Fruit fly (Drosophila melanogaster): ENCODE measurements around the gene Ada.

Gene Ada

dm6 chr3R:9027082-9027481 is 37.9 kb upstream of the Ada start:
- TF ChIP-seq sage (GFP tag; optimal IDR thresholded peaks at IDR 0.05) (no peak), CG32264 (GFP tag; optimal IDR thresholded peaks at IDR 0.05) (no peak), Rel (GFP tag; optimal IDR thresholded peaks at IDR 0.05) (no peak), Rel (tag; optimal IDR thresholded peaks at IDR 0.05) (no peak), CrebA (GFP tag; optimal IDR thresholded peaks at IDR 0.05; ENCODE audit: borderline replicate concordance) (no peak), Abd-B (GFP tag; optimal IDR thresholded peaks at IDR 0.05) (no peak)

dm6 chr3R:9028690-9029089 is 36.3 kb upstream of the Ada start:
- no peak for TF ChIP-seq jim (GFP tag; optimal IDR thresholded peaks at IDR 0.05)
- TF ChIP-seq h (GFP tag; optimal IDR thresholded peaks at IDR 0.05): no peak
- TF ChIP-seq ey (GFP tag; optimal IDR thresholded peaks at IDR 0.05): no peak
- TF ChIP-seq Dif (GFP tag; optimal IDR thresholded peaks at IDR 0.05; ENCODE audit: partially characterized antibody): no peak
- no peak for TF ChIP-seq Vsx2 (GFP tag; optimal IDR thresholded peaks at IDR 0.05; ENCODE audit: partially characterized antibody)
- no peak for TF ChIP-seq br (GFP tag; optimal IDR thresholded peaks at IDR 0.05)
- TF ChIP-seq brk (GFP tag; optimal IDR thresholded peaks at IDR 0.05): no peak

DNA sequence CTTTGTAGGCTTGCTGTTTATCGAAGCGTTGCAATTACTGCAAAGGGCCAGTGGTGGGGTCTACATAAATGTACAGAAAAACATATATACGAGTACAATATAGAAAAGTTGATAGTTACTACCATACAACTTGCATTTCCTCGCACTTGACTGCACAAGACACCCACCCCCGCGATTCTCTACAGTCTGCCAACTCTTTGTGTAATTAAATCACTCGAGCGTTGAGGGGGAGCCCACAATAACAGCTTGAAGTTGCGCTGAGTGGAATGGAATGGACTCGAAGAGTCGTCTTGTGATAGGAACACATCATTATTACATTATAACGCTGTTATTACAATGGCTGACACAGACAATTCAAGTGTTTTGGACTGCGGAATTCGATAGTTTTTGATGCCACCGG is 35.6 kb upstream of the Ada start:
- TF ChIP-seq Hr83 (GFP tag; optimal IDR thresholded peaks at IDR 0.05; ENCODE audit: poor library complexity, severe bottlenecking) (no peak), dl (GFP tag; optimal IDR thresholded peaks at IDR 0.05; ENCODE audit: insufficient read depth in 1 of 2, partially characterized antibody in 2 of 2) (no peak), fru (GFP tag; optimal IDR thresholded peaks at IDR 0.05) (no peak), Rel (GFP tag; optimal IDR thresholded peaks at IDR 0.05) (no peak), Rel (tag; optimal IDR thresholded peaks at IDR 0.05) (peak; percentile 13), foxo (GFP tag; optimal IDR thresholded peaks at IDR 0.05) (no peak)

DNA sequence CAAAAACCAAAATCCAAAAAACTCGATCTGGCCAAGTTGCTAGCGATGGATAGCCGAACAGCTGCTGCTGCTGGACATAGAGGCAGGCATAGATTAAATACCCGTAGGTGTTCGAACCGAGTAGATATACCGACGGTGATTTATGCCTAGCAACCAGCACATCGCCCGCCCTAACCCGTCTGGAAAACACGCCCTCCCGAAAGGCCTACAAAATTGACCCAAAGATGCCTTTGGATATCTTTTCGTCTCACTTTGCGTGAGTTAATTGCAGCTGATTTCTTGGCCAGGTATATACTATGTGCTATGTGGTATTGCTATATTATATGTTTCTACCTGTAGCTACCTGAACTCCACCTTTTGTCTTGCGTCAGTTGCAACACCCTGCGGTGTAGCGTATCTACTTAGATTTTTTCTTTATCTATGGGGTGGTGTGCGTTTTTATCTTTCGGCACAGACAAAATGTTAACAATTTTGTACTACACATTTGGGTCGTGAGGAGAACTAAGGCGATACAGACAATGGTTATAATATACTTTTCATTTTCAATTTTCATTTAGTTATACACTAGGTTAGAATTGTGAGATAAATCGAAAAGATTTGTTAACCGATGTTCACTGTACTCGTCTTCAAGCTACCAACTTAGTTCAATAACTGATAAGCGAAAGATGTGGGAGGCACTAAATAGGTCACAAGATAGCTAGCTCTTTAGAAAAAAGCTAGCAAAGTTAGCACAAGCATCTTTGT is 34.8 kb upstream of the Ada start:
- TF ChIP-seq N (GFP tag; optimal IDR thresholded peaks at IDR 0.05) (no peak), sv (GFP tag; optimal IDR thresholded peaks at IDR 0.05) (no peak), dmrt93B (GFP tag; optimal IDR thresholded peaks at IDR 0.05) (no peak)

DNA sequence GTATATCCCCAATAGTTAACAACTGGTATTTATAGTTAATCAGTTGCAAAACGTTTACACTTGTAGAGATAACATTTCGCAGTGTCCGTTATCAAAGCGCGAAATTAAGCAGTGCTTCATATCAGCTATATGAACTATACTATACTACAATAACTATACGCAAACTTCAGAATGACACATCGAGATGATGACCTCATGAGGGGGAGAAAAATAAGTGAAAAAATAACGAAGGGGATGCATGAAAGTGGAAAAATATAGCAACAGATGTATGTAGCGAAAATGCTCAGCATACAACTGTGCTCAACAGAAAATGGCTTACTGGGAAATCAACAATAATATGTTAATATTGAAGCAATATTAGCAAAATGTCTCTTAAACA is 34.2 kb upstream of the Ada start:
- no peak for TF ChIP-seq tai (GFP tag; optimal IDR thresholded peaks at IDR 0.05)
- TF ChIP-seq brk (GFP tag; optimal IDR thresholded peaks at IDR 0.05): no peak
- TF ChIP-seq br (GFP tag; optimal IDR thresholded peaks at IDR 0.05): no peak
- no peak for TF ChIP-seq Rel (GFP tag; optimal IDR thresholded peaks at IDR 0.05)
- TF ChIP-seq Rel (tag; optimal IDR thresholded peaks at IDR 0.05): no peak
- TF ChIP-seq foxo (GFP tag; optimal IDR thresholded peaks at IDR 0.05): no peak
- no peak for TF ChIP-seq dsf (GFP tag; optimal IDR thresholded peaks at IDR 0.05; ENCODE audit: borderline replicate concordance)
- TF ChIP-seq Dfd (GFP tag; optimal IDR thresholded peaks at IDR 0.05): no peak
- TF ChIP-seq jim (GFP tag; optimal IDR thresholded peaks at IDR 0.05): no peak
- TF ChIP-seq psq (GFP tag; optimal IDR thresholded peaks at IDR 0.05): no peak
- TF ChIP-seq pan (optimal IDR thresholded peaks at IDR 0.05): no peak
- no peak for TF ChIP-seq Hnf4 (GFP tag; optimal IDR thresholded peaks at IDR 0.05)
- TF ChIP-seq CG32264 (GFP tag; optimal IDR thresholded peaks at IDR 0.05): no peak
- no peak for TF ChIP-seq dl (GFP tag; optimal IDR thresholded peaks at IDR 0.05; ENCODE audit: insufficient read depth in 1 of 2, partially characterized antibody in 2 of 2)
- TF ChIP-seq Dif (GFP tag; optimal IDR thresholded peaks at IDR 0.05; ENCODE audit: partially characterized antibody): no peak
- no peak for TF ChIP-seq Sp1 (GFP tag; optimal IDR thresholded peaks at IDR 0.05)

- peak; percentile 98 for TF ChIP-seq rgr (GFP tag; optimal IDR thresholded peaks at IDR 0.05)
- TF ChIP-seq CG9705 (GFP tag; optimal IDR thresholded peaks at IDR 0.05): peak; percentile 72
- peak; percentile 96 for TF ChIP-seq psq (GFP tag; optimal IDR thresholded peaks at IDR 0.05)
- TF ChIP-seq dmrt93B (GFP tag; optimal IDR thresholded peaks at IDR 0.05): peak; percentile 93
- TF ChIP-seq ey (GFP tag; optimal IDR thresholded peaks at IDR 0.05): peak; percentile 98
- no peak for TF ChIP-seq Dfd (GFP tag; optimal IDR thresholded peaks at IDR 0.05)
- peak; percentile 98 for TF ChIP-seq fru (GFP tag; optimal IDR thresholded peaks at IDR 0.05)
- TF ChIP-seq h (GFP tag; optimal IDR thresholded peaks at IDR 0.05): peak; percentile 99
- peak; percentile 92 for TF ChIP-seq CG32264 (GFP tag; optimal IDR thresholded peaks at IDR 0.05)
- TF ChIP-seq N (GFP tag; optimal IDR thresholded peaks at IDR 0.05): no peak
- TF ChIP-seq sage (GFP tag; optimal IDR thresholded peaks at IDR 0.05): peak; percentile 90
- TF ChIP-seq brk (GFP tag; optimal IDR thresholded peaks at IDR 0.05): peak; percentile 93
- TF ChIP-seq tai (GFP tag; optimal IDR thresholded peaks at IDR 0.05): peak; percentile 89
- TF ChIP-seq Jra (GFP tag; optimal IDR thresholded peaks at IDR 0.05): peak; percentile 95
- TF ChIP-seq Vsx2 (GFP tag; optimal IDR thresholded peaks at IDR 0.05; ENCODE audit: partially characterized antibody): no peak
- TF ChIP-seq HLH106 (tag; optimal IDR thresholded peaks at IDR 0.05): peak; percentile 95
- no peak for TF ChIP-seq pan (optimal IDR thresholded peaks at IDR 0.05)
- TF ChIP-seq Hnf4 (GFP tag; optimal IDR thresholded peaks at IDR 0.05): peak; percentile 95
- no peak for TF ChIP-seq Dif (GFP tag; optimal IDR thresholded peaks at IDR 0.05; ENCODE audit: partially characterized antibody)
- peak; percentile 92 to 98 for TF ChIP-seq foxo (GFP tag; optimal IDR thresholded peaks at IDR 0.05)
- peak; percentile 78 for TF ChIP-seq GATAd (GFP tag; optimal IDR thresholded peaks at IDR 0.05)
- peak; percentile 98 for TF ChIP-seq br (GFP tag; optimal IDR thresholded peaks at IDR 0.05)
- TF ChIP-seq sv (GFP tag; optimal IDR thresholded peaks at IDR 0.05): peak; percentile 86
- no peak for TF ChIP-seq Abd-B (GFP tag; optimal IDR thresholded peaks at IDR 0.05)
- TF ChIP-seq Mio (GFP tag; optimal IDR thresholded peaks at IDR 0.05): peak; percentile 63
- TF ChIP-seq Hr78 (GFP tag; optimal IDR thresholded peaks at IDR 0.05): no peak
- no peak for TF ChIP-seq Myc (optimal IDR thresholded peaks at IDR 0.05)
Measured at dm6 chr3R:9031797-9032418, 33.1 kb upstream of the Ada start.

Data from whole organism, wandering third instar larva.